Worm (Caenorhabditis elegans) whole organism, L3 larva: ENCODE results near the gene T15B7.15.

ENCODE experiments used
- ceh-82 ChIP-seq: fragments of 150-350 bp; optimal IDR thresholded peaks from 2 replicates; lab custom pipeline; 2014; ENCODE audit warnings: missing biosample characterization, missing genetic modification characterization
- nfya-1 ChIP-seq: sonication (generic microtip); optimal IDR thresholded peaks from 2 replicates; lab custom pipeline; 2017; ENCODE audit warnings: missing genetic modification characterization, mild to moderate bottlenecking, missing compliant biosample characterization, antibody characterized with exemption, moderate library complexity; ENCODE audit not compliant: insufficient read depth
- snpc-4 ChIP-seq: fragments of 150-350 bp; optimal IDR thresholded peaks from 2 replicates; lab custom pipeline; 2014; ENCODE audit warnings: missing biosample characterization, missing genetic modification characterization
- tbx-2 ChIP-seq: sonication (generic microtip); optimal IDR thresholded peaks from 2 replicates; lab custom pipeline; 2016; ENCODE audit warnings: mild to moderate bottlenecking, missing genetic modification characterization, missing compliant biosample characterization
- unc-62 ChIP-seq: fragments of 150-350 bp; sonication (generic microtip); optimal IDR thresholded peaks from 4 replicates; lab custom pipeline; 2014; ENCODE audit warnings: missing biosample characterization, missing genetic modification reagents, missing genetic modification characterization

ce11 chrV:6878559-6878958 is 40.1 kb upstream of the T15B7.15 start:
- TF ChIP-seq snpc-4 (tag; lab: Kevin White, UChicago) (no peak), ceh-82 (no peak), nfya-1 (tag; lab: Kevin White, UChicago) (no peak), unc-62 (GFP tag; lab: Kevin White, UChicago) (no peak), tbx-2 (tag; lab: Kevin White, UChicago) (no peak)
